Worm (Caenorhabditis elegans): Measurements from ENCODE around the gene asm-1.

asm-1 gene

ce11 chrII:6888211-6888610 is 21.7 kb upstream of the asm-1 start (continued):
- TF ChIP-seq hrde-1 (tag; optimal IDR thresholded peaks at IDR 0.05; ENCODE audit: borderline replicate concordance) (no peak), C06A6.2 (GFP tag; conservative IDR thresholded peaks at IDR 0.05) (peak; percentile 65), ceh-27 (GFP tag; optimal IDR thresholded peaks at IDR 0.05) (no peak), nhr-90 (tag; optimal IDR thresholded peaks at IDR 0.05) (peak; percentile 60), nhr-27 (tag; optimal IDR thresholded peaks at IDR 0.05) (no peak), ceh-91 (GFP tag; IDR thresholded peaks at IDR 0.05) (no peak), madf-10 (tag; optimal IDR thresholded peaks at IDR 0.05) (peak; percentile 61), F52B5.7 (tag; optimal IDR thresholded peaks at IDR 0.05) (peak; percentile 66), ceh-79 (tag; optimal IDR thresholded peaks at IDR 0.05) (no peak), egrh-3 (GFP tag; IDR thresholded peaks at IDR 0.05) (no peak), pbrm-1 (GFP tag; IDR thresholded peaks at IDR 0.05) (0 out of 2 replicates have a peak, but pooled peaks have one; percentile 25), Y53G8AR.9 (GFP tag; conservative IDR thresholded peaks at IDR 0.05) (no peak; the same call in 1 of the 2 replicates), nfya-2 (GFP tag; IDR thresholded peaks at IDR 0.05) (no peak), F55B11.4 (tag; optimal IDR thresholded peaks at IDR 0.05; ENCODE audit: borderline replicate concordance, insufficient read depth) (no peak), ccch-3 (GFP tag; optimal IDR thresholded peaks at IDR 0.05) (no peak), Y79H2A.3 (GFP tag; conservative IDR thresholded peaks at IDR 0.05) (no peak), madf-8 (GFP tag; conservative IDR thresholded peaks at IDR 0.05) (no peak), Y56A3A.18 (GFP tag; IDR thresholded peaks at IDR 0.05) (peak; percentile 68; the same call in 1 of the 2 replicates), ets-4 (GFP tag; optimal IDR thresholded peaks at IDR 0.05) (no peak), fkh-3 (tag; optimal IDR thresholded peaks at IDR 0.05) (no peak)

- no peak for TF ChIP-seq cebp-1 (GFP tag; IDR thresholded peaks at IDR 0.05)
- TF ChIP-seq cebp-1 (tag; optimal IDR thresholded peaks at IDR 0.05) = no peak
- TF ChIP-seq hmg-1.2 (GFP tag; IDR thresholded peaks at IDR 0.05) = 0 out of 2 replicates have a peak, but pooled peaks have one; percentile 4
- TF ChIP-seq ZK185.1 (tag; optimal IDR thresholded peaks at IDR 0.05; ENCODE audit: poor library complexity, severe bottlenecking) = peak; percentile 33
- no peak for TF ChIP-seq nhr-120 (GFP tag; IDR thresholded peaks at IDR 0.05)
- no peak for TF ChIP-seq die-1 (tag; optimal IDR thresholded peaks at IDR 0.05)
- TF ChIP-seq B0336.3 (GFP tag; IDR thresholded peaks at IDR 0.05) = 0 out of 2 replicates have a peak, but pooled peaks have one; percentile 39
- peak; percentile 88 for TF ChIP-seq ama-1 (optimal IDR thresholded peaks at IDR 0.05)
- TF ChIP-seq ama-1 (GFP tag; optimal IDR thresholded peaks at IDR 0.05) = no peak
- TF ChIP-seq lin-35 (GFP tag; optimal IDR thresholded peaks at IDR 0.05) = peak in 1 of 3 experiments; percentile 46
These were observed 21.0 kb upstream of the asm-1 start for ce11 chrII:6888661-6889579.

ce11 chrII:6889580-6889922 is 20.3 kb upstream of the asm-1 start:
- TF ChIP-seq C06A6.2 (GFP tag; conservative IDR thresholded peaks at IDR 0.05) (0 out of 2 replicates have a peak, but pooled peaks have one; percentile 12), F39B2.1 (GFP tag; IDR thresholded peaks at IDR 0.05) (no peak), lin-26 (GFP tag; IDR thresholded peaks at IDR 0.05) (no peak), somi-1 (GFP tag; optimal IDR thresholded peaks at IDR 0.05) (peak; percentile 43), F37B4.10 (GFP tag; IDR thresholded peaks at IDR 0.05) (0 out of 2 replicates have a peak, but pooled peaks have one; percentile 70), ama-1 (optimal IDR thresholded peaks at IDR 0.05) (peak; percentile 94), ama-1 (GFP tag; optimal IDR thresholded peaks at IDR 0.05) (no peak), nfyb-1 (GFP tag; IDR thresholded peaks at IDR 0.05) (peak; percentile 46; the same call in 1 of the 2 replicates), fkh-3 (tag; optimal IDR thresholded peaks at IDR 0.05) (peak; percentile 33), lag-1 (GFP tag; IDR thresholded peaks at IDR 0.05) (no peak)

Measured in whole organism, young adult.